Worm (Caenorhabditis elegans): ENCODE data around the gene F13C5.3.

F13C5.3 gene

DNA sequence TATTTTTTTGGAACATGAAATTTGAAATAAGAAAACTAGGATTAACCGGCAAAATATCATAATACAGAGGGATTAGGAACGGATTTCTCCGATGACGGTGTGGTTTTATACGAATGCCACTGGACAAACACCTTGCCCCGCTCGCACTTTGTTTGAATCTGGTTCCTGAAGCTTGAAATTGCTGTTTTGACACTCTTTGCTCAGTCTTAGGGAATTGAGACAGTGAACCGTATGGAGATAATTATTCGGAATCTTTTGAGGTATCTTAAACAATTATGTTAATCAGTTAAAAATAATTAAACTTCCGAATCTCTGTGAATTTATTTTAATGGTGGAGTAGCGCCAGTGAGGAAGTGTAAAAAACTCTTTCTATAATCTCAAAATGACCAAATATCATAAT is at the start of gene F13C5.3:
TSS of gene F13C5.3 (minus strand) at position 101 of the 400 bp plus-strand sequence.
- TF ChIP-seq nhr-237 (tag; optimal IDR thresholded peaks at IDR 0.05) (no peak), fos-1 (tag; optimal IDR thresholded peaks at IDR 0.05) (no peak), lin-39 (tag; optimal IDR thresholded peaks at IDR 0.05) (no peak), elt-2 (tag; optimal IDR thresholded peaks at IDR 0.05) (no peak), zag-1 (tag; optimal IDR thresholded peaks at IDR 0.05) (no peak), lsy-12 (tag; optimal IDR thresholded peaks at IDR 0.05) (no peak), nhr-25 (tag; optimal IDR thresholded peaks at IDR 0.05) (no peak), hmg-11 (tag; optimal IDR thresholded peaks at IDR 0.05) (no peak), lin-15B (tag; optimal IDR thresholded peaks at IDR 0.05) (no peak), nhr-77 (tag; optimal IDR thresholded peaks at IDR 0.05) (no peak), ceh-28 (tag; optimal IDR thresholded peaks at IDR 0.05) (no peak), skn-1 (tag; optimal IDR thresholded peaks at IDR 0.05) (no peak), ceh-82 (tag; optimal IDR thresholded peaks at IDR 0.05) (no peak), egl-27 (tag; optimal IDR thresholded peaks at IDR 0.05) (no peak), sea-2 (GFP tag; optimal IDR thresholded peaks at IDR 0.05) (no peak), snpc-4 (tag; optimal IDR thresholded peaks at IDR 0.05) (no peak), egl-5 (tag; optimal IDR thresholded peaks at IDR 0.05) (no peak), jun-1 (tag; optimal IDR thresholded peaks at IDR 0.05) (no peak)

DNA sequence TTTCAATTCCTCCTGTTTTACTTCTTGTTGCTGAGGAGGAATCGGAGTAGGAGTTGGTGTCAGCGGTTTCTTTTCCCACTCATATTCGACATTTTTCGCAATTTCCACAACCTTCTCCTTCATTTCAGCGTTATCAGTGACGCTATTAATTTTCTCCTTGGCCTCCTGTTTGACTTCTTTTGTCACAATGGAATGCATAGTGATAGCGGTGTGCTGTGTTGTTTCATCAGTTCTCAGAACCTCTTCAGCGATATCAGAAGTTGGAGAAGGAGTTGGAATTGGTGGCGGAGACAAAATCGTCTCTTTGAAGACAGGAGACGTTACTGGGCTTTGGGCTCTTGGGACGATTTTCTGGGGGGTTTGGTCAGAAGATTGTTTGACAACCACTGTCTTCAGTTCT is 47.1 kb upstream of the F13C5.3 start:
- TF ChIP-seq unc-39 (tag; optimal IDR thresholded peaks at IDR 0.05) = no peak
- TF ChIP-seq pqm-1 (tag; optimal IDR thresholded peaks at IDR 0.05) = peak; percentile 65
- TF ChIP-seq pha-4 (tag; optimal IDR thresholded peaks at IDR 0.05) = peak; percentile 8
- no peak for TF ChIP-seq lin-39 (tag; optimal IDR thresholded peaks at IDR 0.05)
- TF ChIP-seq tbx-2 (tag; optimal IDR thresholded peaks at IDR 0.05) = no peak
- peak; percentile 80 for TF ChIP-seq elt-2 (tag; optimal IDR thresholded peaks at IDR 0.05)
- TF ChIP-seq egl-27 (tag; optimal IDR thresholded peaks at IDR 0.05) = no peak
- no peak for TF ChIP-seq R02D3.7 (tag; optimal IDR thresholded peaks at IDR 0.05)

DNA sequence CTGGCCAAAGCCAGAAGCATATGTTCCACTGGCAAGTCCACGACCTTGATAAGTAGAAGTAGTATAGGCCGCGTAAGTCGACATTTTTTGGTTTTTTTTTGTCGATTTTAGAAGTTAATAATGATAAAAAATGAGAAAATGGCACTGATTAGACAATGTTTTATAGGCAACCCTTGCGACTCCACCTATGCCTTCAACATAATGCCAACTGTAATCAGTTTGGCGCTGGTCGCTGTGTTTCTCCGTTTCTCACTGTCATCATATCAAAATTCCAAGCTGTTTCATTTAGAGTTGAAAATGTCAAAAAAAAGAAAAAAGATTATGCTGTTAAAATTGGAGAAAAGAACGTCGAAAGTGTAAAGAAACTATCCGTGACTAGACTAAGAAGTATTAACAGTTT is 46.2 kb upstream of the F13C5.3 start:
- TF ChIP-seq pqm-1 (tag; optimal IDR thresholded peaks at IDR 0.05) = peak; percentile 58
- TF ChIP-seq mml-1 (tag; optimal IDR thresholded peaks at IDR 0.05) = no peak
- peak; percentile 90 for TF ChIP-seq elt-2 (tag; optimal IDR thresholded peaks at IDR 0.05)

DNA sequence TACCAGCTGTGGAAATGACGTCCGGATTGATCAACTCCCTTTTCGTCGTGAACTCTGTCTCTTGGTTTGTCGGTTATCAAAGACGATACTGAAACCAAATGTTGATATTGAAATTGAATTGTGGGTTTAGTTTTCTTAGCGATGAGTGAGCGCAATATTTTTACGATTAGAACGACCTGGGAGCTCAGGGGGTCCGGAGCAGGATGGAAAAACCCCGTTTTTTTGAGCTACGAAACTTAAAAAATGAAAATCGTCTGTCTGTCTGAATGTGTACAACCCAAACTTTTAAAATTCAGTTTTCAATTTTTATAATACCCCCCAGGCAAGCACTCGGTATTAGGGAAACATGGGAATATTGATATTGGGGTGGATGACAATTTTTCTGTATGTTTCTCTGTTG is 43.4 kb upstream of the F13C5.3 start:
- TF ChIP-seq elt-2 (tag; optimal IDR thresholded peaks at IDR 0.05) = peak; percentile 50
- TF ChIP-seq ceh-9 (tag; optimal IDR thresholded peaks at IDR 0.05) = no peak
- no peak for TF ChIP-seq skn-1 (tag; optimal IDR thresholded peaks at IDR 0.05)
- no peak for TF ChIP-seq pha-4 (tag; optimal IDR thresholded peaks at IDR 0.05)
- TF ChIP-seq nhr-237 (tag; optimal IDR thresholded peaks at IDR 0.05) = no peak
- no peak for TF ChIP-seq fos-1 (tag; optimal IDR thresholded peaks at IDR 0.05)
- no peak for TF ChIP-seq unc-62 (GFP tag; optimal IDR thresholded peaks at IDR 0.05)
- TF ChIP-seq ceh-16 (tag; optimal IDR thresholded peaks at IDR 0.05) = no peak

DNA sequence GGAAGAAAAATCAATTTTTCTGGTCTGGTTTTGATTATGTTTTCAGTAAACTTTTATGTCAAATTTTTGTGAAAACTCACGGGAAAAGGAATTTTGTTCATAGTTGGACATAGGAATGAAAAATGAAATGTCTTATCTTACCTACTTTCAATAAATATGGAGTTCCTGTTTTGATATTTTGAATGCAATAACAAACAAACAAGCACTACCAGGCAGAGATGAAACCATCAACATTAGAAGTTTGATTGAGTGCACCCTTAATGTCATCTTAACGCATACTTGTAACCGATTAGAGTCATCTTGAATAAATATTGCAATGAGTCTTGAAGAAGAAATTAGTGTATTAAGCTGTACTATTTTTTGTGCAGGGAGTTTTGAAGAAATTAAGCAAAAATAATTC is 42.1 kb upstream of the F13C5.3 start, which contains the start of gene M6.11:
TSS of gene M6.11 (minus strand) at position 101 of the 400 bp plus-strand sequence.
- TF ChIP-seq ztf-4 (tag; optimal IDR thresholded peaks at IDR 0.05) = no peak
- TF ChIP-seq nfya-1 (tag; optimal IDR thresholded peaks at IDR 0.05; ENCODE audit: insufficient read depth) = no peak
- TF ChIP-seq egl-5 (tag; optimal IDR thresholded peaks at IDR 0.05) = no peak
- no peak for TF ChIP-seq ceh-28 (tag; optimal IDR thresholded peaks at IDR 0.05)
- no peak for TF ChIP-seq nhr-11 (tag; optimal IDR thresholded peaks at IDR 0.05)
- TF ChIP-seq zag-1 (tag; optimal IDR thresholded peaks at IDR 0.05) = no peak
- no peak for TF ChIP-seq elt-3 (tag; optimal IDR thresholded peaks at IDR 0.05)
- TF ChIP-seq lin-39 (tag; optimal IDR thresholded peaks at IDR 0.05) = no peak
- TF ChIP-seq nhr-77 (tag; optimal IDR thresholded peaks at IDR 0.05) = no peak
- TF ChIP-seq ceh-82 (tag; optimal IDR thresholded peaks at IDR 0.05) = no peak
- TF ChIP-seq nhr-23 (tag; optimal IDR thresholded peaks at IDR 0.05) = no peak
- TF ChIP-seq fkh-10 (GFP tag; optimal IDR thresholded peaks at IDR 0.05) = no peak
- no peak for TF ChIP-seq nhr-237 (tag; optimal IDR thresholded peaks at IDR 0.05)

DNA sequence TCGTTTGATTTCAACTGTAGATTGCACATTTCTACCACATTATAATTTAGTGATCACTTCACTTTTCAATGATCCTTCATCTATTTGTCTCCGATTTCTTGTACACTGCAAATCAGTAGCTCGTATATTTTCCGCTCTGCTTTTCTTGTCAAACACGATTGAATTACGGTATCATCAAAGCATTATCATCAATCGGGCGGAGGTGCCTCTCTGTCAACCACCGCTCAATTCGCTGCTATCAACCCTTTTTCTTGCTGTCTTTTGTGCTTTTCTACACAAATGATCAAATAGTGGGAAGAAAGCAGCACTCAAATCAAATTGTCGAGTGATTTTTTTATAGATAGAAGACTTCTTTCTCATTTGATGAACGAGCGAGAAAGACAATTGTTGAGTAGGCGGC is 38.2 kb upstream of the F13C5.3 start:
- TF ChIP-seq elt-2 (tag; optimal IDR thresholded peaks at IDR 0.05) (peak; percentile 63), eor-1 (tag; optimal IDR thresholded peaks at IDR 0.05) (no peak), sea-2 (GFP tag; optimal IDR thresholded peaks at IDR 0.05) (no peak)

Data from whole organism, L3 larva.